Fruit fly (Drosophila melanogaster): ENCODE results near the gene CG5664.

The CG5664 gene

DNA sequence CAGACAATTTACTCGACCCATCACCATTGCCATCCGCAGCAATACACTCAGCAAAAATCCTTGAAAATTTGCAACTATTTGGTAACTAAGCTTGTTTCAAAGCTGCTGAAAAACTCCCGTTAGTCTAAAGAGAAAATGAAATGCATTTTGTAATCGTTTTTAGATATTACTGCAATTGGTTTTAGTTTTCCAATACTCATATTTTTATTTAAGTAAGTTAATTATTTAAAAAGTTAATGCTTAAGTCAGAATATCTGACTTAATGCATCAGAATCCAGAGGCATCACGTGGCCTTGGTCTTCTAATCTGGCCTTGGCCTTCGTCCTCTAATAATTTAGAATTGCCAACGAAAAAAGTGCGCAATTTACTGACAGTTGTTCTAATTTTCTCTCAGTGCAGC is 21.7 kb upstream of the CG5664 start (continued):
- TF ChIP-seq Awh (GFP tag; IDR thresholded peaks at IDR 0.05), result no peak
- peak in 1 of 2 experiments; percentile 35 for TF ChIP-seq Hr78 (GFP tag; optimal IDR thresholded peaks at IDR 0.05)
- TF ChIP-seq Tbp (GFP tag; optimal IDR thresholded peaks at IDR 0.05), result no peak
- peak; percentile 15; the same call in 1 of the 2 replicates for TF ChIP-seq CG6689 (GFP tag; IDR thresholded peaks at IDR 0.05)
- TF ChIP-seq dpn (GFP tag; optimal IDR thresholded peaks at IDR 0.05), result no peak
- peak; percentile 71 for TF ChIP-seq CG9727 (GFP tag; optimal IDR thresholded peaks at IDR 0.05)
- no peak for TF ChIP-seq BtbVII (GFP tag; optimal IDR thresholded peaks at IDR 0.05)
- no peak for TF ChIP-seq kay (GFP tag; optimal IDR thresholded peaks at IDR 0.05)
- TF ChIP-seq sisA (GFP tag; IDR thresholded peaks at IDR 0.05), result 0 out of 2 replicates have a peak, but pooled peaks have one; percentile 6
- no peak for TF ChIP-seq CG18476 (GFP tag; optimal IDR thresholded peaks at IDR 0.05)
- peak; percentile 21 for TF ChIP-seq Sox102F (GFP tag; optimal IDR thresholded peaks at IDR 0.05)
- TF ChIP-seq CG8924 (tag; optimal IDR thresholded peaks at IDR 0.05), result peak; percentile 10
- TF ChIP-seq CG31441 (GFP tag; IDR thresholded peaks at IDR 0.05), result peak; percentile 49; the same call in 1 of the 2 replicates
- TF ChIP-seq Atf3 (GFP tag; optimal IDR thresholded peaks at IDR 0.05), result no peak
- peak; percentile 24 for TF ChIP-seq CG2678 (tag; optimal IDR thresholded peaks at IDR 0.05)
- peak; percentile 70 for TF ChIP-seq dmrt11E (tag; optimal IDR thresholded peaks at IDR 0.05)
- no peak for TF ChIP-seq Nf-YA (GFP tag; IDR thresholded peaks at IDR 0.05)
- peak; percentile 33 for TF ChIP-seq Oli (tag; optimal IDR thresholded peaks at IDR 0.05)
- TF ChIP-seq CG4424 (GFP tag; optimal IDR thresholded peaks at IDR 0.05), result peak; percentile 20
- peak; percentile 16 for TF ChIP-seq CG10267 (tag; optimal IDR thresholded peaks at IDR 0.05)
- TF ChIP-seq CG11504 (tag; optimal IDR thresholded peaks at IDR 0.05), result peak; percentile 46
- TF ChIP-seq CG33557 (GFP tag; optimal IDR thresholded peaks at IDR 0.05), result peak; percentile 10
- peak; percentile 73 for TF ChIP-seq CG18262 (tag; optimal IDR thresholded peaks at IDR 0.05)
- TF ChIP-seq emc (GFP tag; optimal IDR thresholded peaks at IDR 0.05), result no peak
- TF ChIP-seq CG8388 (GFP tag; optimal IDR thresholded peaks at IDR 0.05), result peak; percentile 23
- TF ChIP-seq luna (GFP tag; optimal IDR thresholded peaks at IDR 0.05), result no peak
- TF ChIP-seq CG17361 (GFP tag; IDR thresholded peaks at IDR 0.05), result peak; percentile 73
- no peak for TF ChIP-seq CG11560 (tag; IDR thresholded peaks at IDR 0.05)
- peak; percentile 16 for TF ChIP-seq CG15601 (tag; optimal IDR thresholded peaks at IDR 0.05)
- no peak for TF ChIP-seq lmd (GFP tag; IDR thresholded peaks at IDR 0.05)
- peak; percentile 57 for TF ChIP-seq gem (tag; optimal IDR thresholded peaks at IDR 0.05)
- TF ChIP-seq ash1 (GFP tag; optimal IDR thresholded peaks at IDR 0.05), result no peak
- no peak for TF ChIP-seq ken (GFP tag; IDR thresholded peaks at IDR 0.05)
- TF ChIP-seq peb (GFP tag; IDR thresholded peaks at IDR 0.05), result no peak
- peak; percentile 23 for TF ChIP-seq tio (GFP tag; optimal IDR thresholded peaks at IDR 0.05)
- no peak for TF ChIP-seq CG14965 (GFP tag; optimal IDR thresholded peaks at IDR 0.05; ENCODE audit: borderline replicate concordance)
- TF ChIP-seq bsh (GFP tag; optimal IDR thresholded peaks at IDR 0.05), result peak in 1 of 2 experiments; percentile 33
- TF ChIP-seq CG15696 (tag; optimal IDR thresholded peaks at IDR 0.05), result peak; percentile 49
- peak; percentile 42 for TF ChIP-seq Sox100B (GFP tag; optimal IDR thresholded peaks at IDR 0.05)
- no peak for TF ChIP-seq CG3065 (GFP tag; optimal IDR thresholded peaks at IDR 0.05)
- no peak for TF ChIP-seq CG10462 (GFP tag; optimal IDR thresholded peaks at IDR 0.05)
- peak; percentile 18 for TF ChIP-seq fd96Cb (tag; optimal IDR thresholded peaks at IDR 0.05)
- TF ChIP-seq amos (GFP tag; IDR thresholded peaks at IDR 0.05; ENCODE audit: partially characterized antibody), result no peak
- TF ChIP-seq disco-r (GFP tag; optimal IDR thresholded peaks at IDR 0.05), result no peak
- TF ChIP-seq pb (GFP tag; optimal IDR thresholded peaks at IDR 0.05), result no peak
- TF ChIP-seq CG1603 (tag; optimal IDR thresholded peaks at IDR 0.05), result no peak
- peak; percentile 27 for TF ChIP-seq az2 (GFP tag; optimal IDR thresholded peaks at IDR 0.05)
- no peak for TF ChIP-seq CG9609 (GFP tag; optimal IDR thresholded peaks at IDR 0.05)
- TF ChIP-seq CG10209 (GFP tag; optimal IDR thresholded peaks at IDR 0.05), result no peak
- TF ChIP-seq org-1 (GFP tag; optimal IDR thresholded peaks at IDR 0.05), result no peak
- TF ChIP-seq Asciz (GFP tag; optimal IDR thresholded peaks at IDR 0.05), result no peak
